Fruit fly (Drosophila melanogaster) whole organism, larva: ENCODE data around the gene CG15563.
A peak's percentile ranks its signal among the peaks of the same experiment; 100 is the strongest.

Experiments
- noc ChIP-seq: fragments of 200-800 bp; sonication (Bioruptor generic); optimal IDR thresholded peaks from 3 replicates; lab custom pipeline; 2019; ENCODE audit warnings: missing biosample characterization, mild to moderate bottlenecking, missing genetic modification characterization, moderate library complexity

The CG15563 gene

DNA sequence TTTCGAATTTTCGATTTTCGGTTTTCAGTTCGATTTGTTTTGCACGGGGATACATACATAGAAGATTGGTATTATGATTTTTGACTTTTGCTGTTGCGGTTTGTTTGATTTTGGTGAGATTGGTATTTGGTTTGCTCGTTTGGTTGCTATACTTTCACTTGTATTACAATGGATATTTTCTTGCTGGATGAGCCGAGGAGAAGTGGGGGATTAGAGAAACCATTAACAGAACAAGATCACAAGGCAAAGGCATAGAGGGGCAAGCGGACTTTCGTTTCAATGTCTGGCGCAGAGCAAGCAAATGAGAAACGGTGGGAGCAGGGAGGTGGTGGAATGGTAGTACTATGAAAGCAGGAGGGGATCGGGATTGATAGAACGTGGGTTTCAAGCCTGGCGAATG lies at the start of gene CG15563:
TSS of gene CG15563 (minus strand) at position 101 of the 400 bp plus-strand sequence.
- no peak for TF ChIP-seq noc (tag; lab: Kevin White, UChicago)

DNA sequence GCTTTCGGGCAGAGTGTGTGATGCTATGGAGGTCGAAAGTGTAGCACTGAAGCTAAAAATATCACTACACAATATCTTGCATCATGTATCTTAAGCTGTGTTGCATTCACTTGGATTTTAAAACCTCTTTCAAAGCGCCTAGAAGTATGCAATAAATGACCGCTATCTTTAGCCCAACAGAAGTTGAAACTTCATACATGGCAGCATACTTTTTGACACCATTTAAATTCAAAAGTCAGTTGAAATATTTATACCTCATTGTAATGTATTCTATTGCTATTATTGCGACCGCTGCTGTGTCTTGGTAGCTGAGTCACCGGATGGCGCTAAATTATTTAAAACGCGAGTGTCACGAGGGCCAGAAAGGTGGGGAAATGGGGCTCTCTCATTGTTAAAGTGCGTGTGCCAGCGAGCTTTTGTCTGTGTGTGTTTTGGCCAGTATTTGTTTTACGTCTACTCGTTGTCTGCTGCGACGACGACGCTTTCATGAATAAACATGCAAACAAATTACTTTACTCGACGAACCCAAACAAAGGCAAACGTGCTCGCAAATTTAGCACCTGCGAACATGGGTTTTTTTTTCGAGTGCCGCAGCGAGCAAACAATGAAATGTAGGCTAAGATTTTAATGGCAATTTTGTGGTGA lies 38.8 kb upstream of the CG15563 start:
- TF ChIP-seq noc (tag; lab: Kevin White, UChicago): no peak

DNA sequence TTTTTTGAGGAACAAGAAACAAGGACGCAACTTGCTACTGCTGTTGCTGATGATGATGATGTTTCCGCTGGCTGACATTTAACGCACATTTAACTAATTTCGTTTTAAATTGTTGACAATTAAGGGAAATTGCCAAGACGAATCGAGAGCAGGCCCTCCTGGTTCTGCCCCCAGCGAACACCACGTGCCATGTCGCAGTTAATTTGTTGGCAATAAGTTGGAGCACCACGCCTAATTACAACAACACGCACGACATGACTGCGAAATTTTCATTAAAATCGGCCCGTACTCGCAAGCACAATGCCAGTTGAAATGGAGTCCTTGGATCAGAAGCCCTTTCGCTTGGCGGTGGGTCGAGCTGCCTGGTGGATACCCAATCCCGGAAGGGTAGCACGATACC lies 33.3 kb upstream of the CG15563 start, which contains the start of gene ppk24:
TSS of gene ppk24 (plus strand) at position 301 of the 400 bp plus-strand sequence.
- no peak for TF ChIP-seq noc (tag; lab: Kevin White, UChicago)

DNA sequence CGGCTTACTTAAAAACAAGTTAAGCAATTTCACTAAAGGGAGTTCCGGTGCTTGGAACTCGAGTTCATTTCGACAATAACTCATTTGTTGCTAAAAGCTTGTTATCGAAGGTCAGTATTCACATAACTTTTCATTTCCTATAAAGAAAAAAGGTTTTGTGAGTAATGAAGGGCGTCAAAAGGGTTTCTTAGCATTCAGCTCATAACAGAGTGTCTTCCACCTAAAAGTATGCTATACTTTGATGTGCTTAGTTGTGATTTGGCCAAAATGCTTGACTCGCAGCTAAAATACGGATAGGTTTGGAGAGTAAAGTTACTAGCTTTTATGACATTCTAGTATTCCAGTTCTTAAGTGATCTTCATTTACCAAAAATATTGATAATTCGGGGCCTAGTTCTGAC lies 31.8 kb upstream of the CG15563 start:
- TF ChIP-seq noc (tag; lab: Kevin White, UChicago): no peak

DNA sequence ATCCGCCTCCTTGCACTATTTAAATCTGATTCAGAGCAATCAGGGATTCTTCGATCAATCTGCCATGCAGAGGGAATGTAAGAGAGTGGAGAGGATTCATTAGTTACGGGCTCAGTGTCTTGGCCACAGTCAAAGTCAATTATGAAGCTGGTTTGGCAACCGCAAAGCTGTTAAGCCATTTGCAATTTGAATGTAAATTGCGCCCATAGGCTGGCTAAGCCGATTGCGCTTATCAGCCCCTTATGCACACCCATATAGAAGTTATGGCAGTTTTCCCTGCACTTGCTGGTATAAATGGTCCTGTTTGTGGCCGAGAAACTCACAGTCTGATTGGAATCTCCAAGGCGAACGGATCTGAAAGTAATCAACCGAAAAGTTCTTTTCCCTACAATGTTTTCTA lies 30.2 kb upstream of the CG15563 start, which contains the start of gene CAH5:
TSS of gene CAH5 (plus strand) at position 301 of the 400 bp plus-strand sequence.
- TF ChIP-seq noc (tag; lab: Kevin White, UChicago): no peak

DNA sequence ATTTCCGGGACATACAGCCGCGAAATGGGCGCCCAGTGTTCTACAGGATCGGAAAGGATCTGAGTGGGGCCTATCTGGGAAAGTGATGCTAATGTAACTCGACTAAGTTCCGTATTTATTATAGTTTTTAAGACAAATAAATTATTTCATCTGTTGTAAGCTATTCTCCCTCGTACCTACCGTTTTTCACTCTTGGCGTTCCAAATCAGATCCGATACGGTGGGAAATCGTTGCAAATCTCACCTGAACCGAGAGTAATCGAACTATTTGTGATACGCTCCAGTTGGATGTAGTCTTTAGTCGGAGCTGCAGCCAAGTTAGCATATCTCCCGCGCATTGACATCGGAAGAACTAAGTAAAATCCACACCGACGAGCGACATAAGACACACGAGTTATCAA lies 27.8 kb upstream of the CG15563 start, which contains the start of gene CAH16:
TSS of gene CAH16 (plus strand) at position 301 of the 400 bp plus-strand sequence.
- no peak for TF ChIP-seq noc (tag; lab: Kevin White, UChicago)

DNA sequence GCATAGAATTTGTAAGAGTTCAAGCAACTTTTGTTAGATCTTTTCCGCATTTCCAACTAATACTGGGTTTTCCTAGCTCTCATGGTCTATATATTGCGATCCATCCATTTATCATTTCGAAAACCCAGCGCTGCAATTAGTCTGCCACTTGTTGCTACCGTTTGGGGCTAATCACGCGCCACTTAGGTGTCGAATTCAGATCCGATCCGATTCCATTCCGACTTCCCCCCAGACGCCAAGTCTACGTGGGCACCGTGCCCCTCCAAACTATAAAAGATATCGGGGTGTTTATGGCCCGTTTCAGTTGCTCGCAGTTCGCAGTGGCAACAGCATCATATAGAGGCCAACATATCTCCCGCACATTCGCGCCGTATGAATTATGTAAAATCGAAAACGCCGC lies 25.2 kb upstream of the CG15563 start, which contains the start of gene CAH6:
TSS of gene CAH6 (plus strand) at position 301 of the 400 bp plus-strand sequence.
- TF ChIP-seq noc (tag; lab: Kevin White, UChicago): no peak

DNA sequence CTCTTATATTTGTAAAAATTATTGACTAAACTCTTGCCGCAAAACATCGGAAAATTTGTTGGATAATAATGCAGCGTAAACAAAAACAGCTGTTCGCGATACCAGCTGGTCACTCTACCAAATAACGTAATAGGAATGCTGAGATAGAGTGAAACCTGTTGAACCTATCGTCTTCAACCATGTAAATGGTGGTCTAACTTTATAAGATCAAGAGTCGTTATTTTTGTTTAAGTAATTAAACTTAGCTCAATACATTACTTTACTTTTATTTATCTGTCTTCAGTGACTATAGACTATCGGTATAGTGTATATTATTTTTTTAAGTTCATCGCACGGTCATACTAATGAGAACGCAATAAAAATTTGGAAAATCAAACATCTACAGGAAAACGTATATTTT lies 22.7 kb upstream of the CG15563 start, which contains the start of the genes CG1750 and spn-F:
TSS of gene CG1750 (minus strand) at position 93 of the 400 bp plus-strand sequence.
TSS of gene spn-F (plus strand) at position 320 of the 400 bp plus-strand sequence.
- TF ChIP-seq noc (tag; lab: Kevin White, UChicago): no peak

DNA sequence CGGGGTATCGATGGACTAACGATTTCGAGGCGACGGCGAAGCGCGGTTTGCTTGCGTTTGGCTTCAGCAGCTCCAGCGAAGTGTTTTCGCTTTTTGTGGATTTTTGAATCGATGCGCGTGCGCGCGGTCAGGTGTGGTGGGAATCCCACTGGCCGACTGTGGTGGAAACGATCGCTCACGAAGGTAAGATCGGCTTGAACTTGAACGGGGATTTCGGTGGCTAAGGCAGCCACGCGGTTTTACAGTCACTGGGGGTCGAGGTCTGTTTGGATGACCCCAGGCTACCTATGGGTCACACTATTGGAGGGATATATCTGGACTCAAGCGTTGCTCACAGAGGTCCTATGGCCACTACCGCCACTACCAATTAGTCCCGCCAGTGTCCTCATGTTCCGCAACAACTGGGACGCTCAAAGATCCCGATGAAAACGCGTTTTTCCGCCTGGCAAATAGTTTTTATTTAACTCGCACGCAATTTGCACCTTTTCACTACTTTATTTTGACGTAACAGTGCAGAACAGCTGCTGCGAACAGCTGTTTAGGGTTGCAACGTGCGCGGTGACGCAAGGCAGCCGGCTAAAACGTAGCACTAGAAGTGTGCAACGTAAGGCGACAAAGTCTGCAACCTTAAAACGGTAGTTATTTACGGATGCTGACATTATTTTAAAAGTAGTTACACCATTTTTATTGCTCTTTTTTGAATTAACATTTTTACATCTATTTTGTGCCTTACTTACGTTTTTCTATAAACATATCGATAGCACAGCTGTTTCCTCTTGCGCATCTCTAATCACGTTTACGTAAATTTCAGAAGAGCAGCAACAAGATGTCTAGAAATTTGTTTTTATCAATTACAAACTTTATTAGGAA lies 20.2 kb upstream of the CG15563 start, which contains the start of the genes qless and mRpL32:
TSS of gene qless (minus strand) at position 516 of the 870 bp plus-strand sequence.
TSS of gene mRpL32 (plus strand) at position 780 of the 870 bp plus-strand sequence.
- no peak for TF ChIP-seq noc (tag; lab: Kevin White, UChicago)

DNA sequence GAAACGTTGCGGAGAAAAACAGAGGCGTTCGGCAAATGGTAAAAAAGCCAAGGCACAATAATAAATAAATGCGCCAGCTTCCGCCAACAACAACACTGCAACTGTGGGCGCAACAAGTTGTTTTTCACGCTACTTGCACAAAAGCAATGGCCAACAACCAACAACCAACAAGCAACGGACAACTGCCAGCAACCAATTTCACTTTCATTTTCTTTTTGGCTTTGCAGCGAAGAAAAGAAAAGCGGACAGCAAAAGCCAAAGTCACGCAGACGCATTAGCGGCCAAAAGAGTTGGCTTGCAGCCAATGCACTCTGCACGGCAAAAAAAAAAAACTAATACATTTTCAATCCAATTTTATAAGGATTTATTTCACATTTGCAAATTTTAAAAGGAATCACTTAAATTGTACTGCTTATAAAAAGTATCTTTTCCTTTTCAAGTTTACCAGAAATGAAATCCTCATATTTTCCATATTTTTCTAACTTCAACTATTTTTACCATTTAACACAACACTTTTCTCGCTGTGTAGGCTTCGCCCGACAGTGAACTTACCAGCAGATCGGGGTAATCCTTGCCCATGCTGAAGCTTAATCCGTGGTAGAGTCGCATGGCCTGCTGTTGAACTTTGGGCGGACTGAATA lies 19.1 kb upstream of the CG15563 start:
- no peak for TF ChIP-seq noc (tag; lab: Kevin White, UChicago)

DNA sequence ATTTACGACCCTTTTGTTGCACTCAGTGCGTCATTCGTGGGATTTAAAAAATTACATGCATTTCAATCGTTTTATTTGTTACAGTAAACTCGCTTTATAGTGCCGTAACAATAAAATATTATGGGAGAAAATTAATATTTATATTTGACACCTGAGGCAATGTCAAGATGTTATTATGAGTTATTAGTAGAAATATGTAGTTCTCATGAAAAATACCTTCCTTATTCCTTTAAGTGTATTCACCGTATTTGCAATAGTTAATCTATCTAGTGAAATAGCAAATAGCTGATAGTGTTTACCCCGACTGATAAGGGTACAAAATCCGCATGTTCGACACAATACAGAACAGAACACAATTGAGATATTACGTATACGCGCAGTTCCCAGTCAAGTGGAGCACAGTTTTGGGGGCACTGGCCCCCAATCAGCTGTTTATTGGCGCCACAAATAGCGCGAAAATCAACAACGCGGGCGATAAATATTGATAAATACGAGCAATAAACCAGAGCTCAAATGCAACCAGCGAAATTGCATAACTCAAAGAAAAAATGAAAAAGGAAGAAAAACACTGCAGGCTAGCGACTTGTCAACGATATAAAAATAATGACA lies 18.4 kb upstream of the CG15563 start:
- TF ChIP-seq noc (tag; lab: Kevin White, UChicago): peak; percentile 48

DNA sequence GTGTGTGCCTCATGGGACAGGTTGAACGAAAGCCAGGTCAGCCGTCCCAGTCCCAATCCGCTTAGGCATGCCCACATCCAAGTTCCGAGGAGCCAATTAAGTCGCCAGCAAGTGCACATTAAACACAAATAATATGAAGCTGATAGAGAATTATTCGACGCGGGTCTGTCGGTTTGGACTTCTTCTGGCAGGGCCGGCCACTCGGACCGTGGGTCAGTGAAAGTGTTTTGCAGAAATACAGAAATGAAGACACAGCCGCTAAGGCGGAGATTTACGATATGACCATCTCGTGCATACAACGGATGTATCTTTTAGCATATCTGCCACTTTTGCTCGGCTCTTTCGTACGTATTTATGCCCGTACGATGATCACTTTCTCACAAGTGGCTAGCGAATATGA lies 16.1 kb upstream of the CG15563 start:
- no peak for TF ChIP-seq noc (tag; lab: Kevin White, UChicago)

DNA sequence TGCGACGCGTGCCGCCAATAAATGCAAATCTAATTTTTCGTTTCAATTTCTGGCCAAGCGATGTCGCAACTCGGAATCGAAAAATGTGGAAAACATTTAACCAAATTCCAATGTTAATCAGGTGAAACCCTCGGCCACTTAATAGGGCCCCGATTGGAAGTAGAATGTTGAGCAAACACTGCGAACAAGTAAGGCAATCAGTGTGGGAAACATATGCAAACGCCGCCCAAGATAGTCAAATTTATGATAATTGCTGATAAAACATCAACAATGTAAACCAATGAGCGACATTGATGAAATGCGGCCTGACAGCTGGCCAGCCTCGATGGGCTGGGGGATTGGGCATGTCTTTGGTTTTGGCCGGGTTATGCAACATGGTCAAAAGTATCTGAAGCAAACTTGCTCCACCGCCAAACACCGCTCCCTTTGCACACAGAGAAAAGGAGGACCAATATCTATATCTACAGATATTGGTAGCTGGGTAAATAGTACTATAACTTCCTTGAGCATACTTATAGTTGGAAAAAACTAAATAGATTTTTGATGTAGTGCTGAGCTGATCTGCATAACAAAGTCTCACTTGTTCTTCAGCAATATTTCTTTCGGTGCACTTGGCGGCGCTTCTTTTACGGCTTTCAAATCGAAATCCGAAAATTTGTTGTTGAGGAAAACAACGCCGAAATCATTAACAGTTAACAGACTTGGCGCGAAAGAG lies 15.3 kb upstream of the CG15563 start:
- no peak for TF ChIP-seq noc (tag; lab: Kevin White, UChicago)

DNA sequence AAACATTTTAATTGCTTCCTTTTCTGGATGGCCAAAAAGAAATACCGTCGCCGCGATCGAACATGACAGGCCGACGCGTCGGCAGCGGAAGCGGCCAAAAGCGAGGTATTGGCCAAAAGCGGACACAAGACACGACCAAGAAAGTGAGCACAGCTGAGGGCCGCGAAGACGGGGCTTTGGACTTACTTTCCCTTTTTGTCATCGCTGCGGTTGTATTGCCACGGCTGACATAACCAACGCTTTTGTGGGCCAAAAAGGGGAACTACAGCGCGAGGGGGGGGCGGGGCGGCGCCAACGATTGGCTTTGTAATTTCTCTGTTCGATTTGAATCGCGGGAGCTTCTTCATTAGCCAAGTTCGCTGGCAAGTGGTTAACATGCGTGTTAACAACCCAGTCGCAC lies 13.6 kb upstream of the CG15563 start:
- no peak for TF ChIP-seq noc (tag; lab: Kevin White, UChicago)
